Fruit fly (Drosophila melanogaster) whole organism, embryonic: ENCODE results near the gene pim.
A peak's percentile ranks its signal among the peaks of the same experiment; 100 is the strongest.

Source experiments
- BtbVII ChIP-seq: fragments of 200-800 bp; sonication (Bioruptor generic); optimal IDR thresholded peaks from 3 replicates; lab custom pipeline; 2017; ENCODE audit warnings: missing biosample characterization, mild to moderate bottlenecking, missing genetic modification characterization
- CG10321 ChIP-seq: fragments of 200-800 bp; sonication (Bioruptor generic); IDR thresholded peaks from 2 replicates; pipeline ENCODE4 v1.3.6; 2022; ENCODE audit warnings: missing biosample characterization, missing genetic modification characterization
- CG10543 ChIP-seq: fragments of 200-800 bp; sonication (Bioruptor generic); optimal IDR thresholded peaks from 3 replicates; lab custom pipeline; 2017; ENCODE audit warnings: missing biosample characterization, mild to moderate bottlenecking, missing genetic modification characterization, moderate library complexity
- CG11696 ChIP-seq: fragments of 200-800 bp; sonication (Bioruptor generic); IDR thresholded peaks from 2 replicates; pipeline ENCODE4 v1.3.6; 2022; ENCODE audit warnings: missing biosample characterization, missing genetic modification characterization
- CG12219 ChIP-seq: fragments of 200-800 bp; sonication (Bioruptor generic); optimal IDR thresholded peaks from 3 replicates; lab custom pipeline; 2018; ENCODE audit warnings: missing biosample characterization, mild to moderate bottlenecking, missing genetic modification characterization
- CG14710 ChIP-seq: fragments of 200-800 bp; sonication (Bioruptor generic); optimal IDR thresholded peaks from 3 replicates; lab custom pipeline; 2019; ENCODE audit warnings: missing biosample characterization, mild to moderate bottlenecking, missing genetic modification characterization, moderate library complexity
- CG1792 ChIP-seq: fragments of 200-800 bp; sonication (Bioruptor generic); optimal IDR thresholded peaks from 2 replicates; lab custom pipeline; 2016; ENCODE audit warnings: missing biosample characterization, missing genetic modification characterization
- CG2120 ChIP-seq: fragments of 200-800 bp; sonication (Bioruptor generic); optimal IDR thresholded peaks from 3 replicates; lab custom pipeline; 2016; ENCODE audit warnings: missing biosample characterization, missing genetic modification characterization
- CG3407 ChIP-seq: fragments of 200-800 bp; sonication (Bioruptor generic); optimal IDR thresholded peaks from 2 replicates; lab custom pipeline; 2018; ENCODE audit warnings: missing biosample characterization, mild to moderate bottlenecking, missing genetic modification characterization
- CG4854 ChIP-seq: fragments of 200-800 bp; sonication (Bioruptor generic); optimal IDR thresholded peaks from 2 replicates; lab custom pipeline; 2016; ENCODE audit warnings: missing biosample characterization, missing genetic modification characterization, inconsistent platforms
- CG5953 ChIP-seq: fragments of 200-800 bp; sonication (Bioruptor generic); IDR thresholded peaks from 2 replicates; pipeline ENCODE4 v1.3.6; 2022; ENCODE audit warnings: missing biosample characterization, missing genetic modification characterization
- CG6254 ChIP-seq: fragments of 200-800 bp; sonication (Bioruptor generic); optimal IDR thresholded peaks from 3 replicates; lab custom pipeline; 2017; ENCODE audit warnings: mild to moderate bottlenecking, missing biosample characterization, missing genetic modification reagents, missing genetic modification characterization
- CG6683 ChIP-seq: fragments of 200-800 bp; sonication (Bioruptor generic); optimal IDR thresholded peaks from 2 replicates; lab custom pipeline; 2017; ENCODE audit warnings: missing biosample characterization, mild to moderate bottlenecking, missing genetic modification characterization, missing genetic modification reagents
- CG9817 ChIP-seq: fragments of 200-800 bp; sonication (Bioruptor generic); optimal IDR thresholded peaks from 2 replicates; lab custom pipeline; 2018; ENCODE audit warnings: missing biosample characterization, mild to moderate bottlenecking, missing genetic modification characterization, moderate library complexity
- CG9876 ChIP-seq: fragments of 200-800 bp; sonication (Bioruptor generic); optimal IDR thresholded peaks from 2 replicates; lab custom pipeline; 2016; ENCODE audit warnings: missing biosample characterization, missing genetic modification characterization
- CG9932 ChIP-seq: fragments of 200-800 bp; sonication (Bioruptor generic); IDR thresholded peaks from 2 replicates; pipeline ENCODE4 v1.3.6; 2022; ENCODE audit warnings: missing biosample characterization, missing genetic modification characterization
- D19B ChIP-seq: fragments of 200-800 bp; sonication (Bioruptor generic); optimal IDR thresholded peaks from 2 replicates; lab custom pipeline; 2017; ENCODE audit warnings: missing biosample characterization, mild to moderate bottlenecking, missing genetic modification characterization
- Dek ChIP-seq: fragments of 200-800 bp; sonication (Bioruptor generic); optimal IDR thresholded peaks from 3 replicates; lab custom pipeline; 2019; ENCODE audit warnings: missing biosample characterization, mild to moderate bottlenecking, missing genetic modification characterization, moderate library complexity
- Dref ChIP-seq: fragments of 200-800 bp; sonication (Bioruptor generic); IDR thresholded peaks from 2 replicates; pipeline ENCODE4 v1.3.6; 2022; ENCODE audit warnings: missing biosample characterization, missing genetic modification characterization
- E2f1 ChIP-seq: fragments of 200-800 bp; sonication (Bioruptor generic); IDR thresholded peaks from 2 replicates; pipeline ENCODE4 v1.3.6; 2022; ENCODE audit warnings: missing biosample characterization, missing genetic modification characterization
- Eip74EF ChIP-seq, 2 experiments: fragments of 200-800 bp in 1 of 2; fragments of >200 bp in 1 of 2; sonication (Bioruptor generic) in 1 of 2; optimal IDR thresholded peaks; 2 replicates each; lab custom pipeline; 2017 to 2019; ENCODE audit warnings: missing biosample characterization in 2 of 2, missing genetic modification characterization in 2 of 2, mild to moderate bottlenecking in 1 of 2, moderate library complexity in 1 of 2
- HHEX ChIP-seq: fragments of 200-800 bp; sonication (Bioruptor generic); optimal IDR thresholded peaks from 3 replicates; lab custom pipeline; 2017; ENCODE audit warnings: missing biosample characterization, mild to moderate bottlenecking, missing genetic modification characterization, missing genetic modification reagents
- Hr39 ChIP-seq: fragments of >200 bp; optimal IDR thresholded peaks from 2 replicates; lab custom pipeline; 2017
- Hr78 ChIP-seq, 2 experiments: fragments of 200-800 bp in 1 of 2; fragments of >200 bp in 1 of 2; sonication (Bioruptor generic) in 1 of 2; optimal IDR thresholded peaks; 2 replicates each; lab custom pipeline; 2017 to 2019; ENCODE audit warnings: missing biosample characterization in 2 of 2, missing genetic modification characterization in 2 of 2, mild to moderate bottlenecking in 1 of 2, moderate library complexity in 1 of 2
- Nf-YC ChIP-seq: fragments of 200-800 bp; optimal IDR thresholded peaks from 3 replicates; lab custom pipeline; 2019; ENCODE audit warnings: missing biosample characterization, mild to moderate bottlenecking, missing genetic modification characterization, moderate library complexity
- Rx ChIP-seq: fragments of 200-800 bp; sonication (Bioruptor generic); IDR thresholded peaks from 2 replicates; pipeline ENCODE4 v1.3.6; 2022; ENCODE audit warnings: missing biosample characterization, missing genetic modification characterization
- Sin3A ChIP-seq: fragments of >200 bp; optimal IDR thresholded peaks from 2 replicates; lab custom pipeline; 2018
- ato ChIP-seq: fragments of 200-800 bp; sonication (Bioruptor generic); IDR thresholded peaks from 2 replicates; pipeline ENCODE4 v1.3.6; 2022; ENCODE audit warnings: missing biosample characterization, missing genetic modification characterization; ENCODE audit not compliant: partially characterized antibody
- bigmax ChIP-seq: fragments of 200-800 bp; sonication (Bioruptor generic); optimal IDR thresholded peaks from 2 replicates; lab custom pipeline; 2018; ENCODE audit warnings: missing biosample characterization, mild to moderate bottlenecking, missing genetic modification characterization
- br ChIP-seq: fragments of >200 bp; optimal IDR thresholded peaks from 2 replicates; lab custom pipeline; 2017
- dan ChIP-seq: fragments of 200-800 bp; sonication (Bioruptor generic); IDR thresholded peaks from 2 replicates; pipeline ENCODE4 v1.3.6; 2022; ENCODE audit warnings: missing biosample characterization, missing genetic modification characterization
- dimm ChIP-seq: fragments of 200-800 bp; sonication (Bioruptor generic); IDR thresholded peaks from 2 replicates; pipeline ENCODE4 v1.3.6; 2022; ENCODE audit warnings: missing biosample characterization, missing genetic modification characterization
- dm ChIP-seq: fragments of 200-800 bp; sonication (Bioruptor generic); optimal IDR thresholded peaks from 3 replicates; lab custom pipeline; 2016; ENCODE audit warnings: missing biosample characterization, missing genetic modification characterization
- fd102C ChIP-seq: fragments of 200-800 bp; sonication (Bioruptor generic); optimal IDR thresholded peaks from 2 replicates; lab custom pipeline; 2018; ENCODE audit warnings: missing biosample characterization, mild to moderate bottlenecking, missing genetic modification characterization, moderate library complexity
- gfzf ChIP-seq: fragments of 200-800 bp; sonication (Bioruptor generic); optimal IDR thresholded peaks from 2 replicates; lab custom pipeline; 2016; ENCODE audit warnings: missing biosample characterization, mild to moderate bottlenecking, missing genetic modification characterization, moderate library complexity
- hth ChIP-seq: fragments of >200 bp; optimal IDR thresholded peaks from 2 replicates; lab custom pipeline; 2017; ENCODE audit warnings: inconsistent platforms
- ind ChIP-seq: fragments of 200-800 bp; sonication (Bioruptor generic); optimal IDR thresholded peaks from 3 replicates; lab custom pipeline; 2016; ENCODE audit warnings: missing biosample characterization, missing genetic modification characterization
- jing ChIP-seq: fragments of 200-800 bp; sonication (Bioruptor generic); optimal IDR thresholded peaks from 2 replicates; lab custom pipeline; 2018; ENCODE audit warnings: missing biosample characterization, mild to moderate bottlenecking, missing genetic modification characterization
- kni ChIP-seq: fragments of 200-800 bp; sonication (Bioruptor generic); optimal IDR thresholded peaks from 3 replicates; lab custom pipeline; 2017; ENCODE audit warnings: mild to moderate bottlenecking, missing biosample characterization, missing genetic modification reagents, missing genetic modification characterization
- nerfin-1 ChIP-seq: fragments of 200-800 bp; sonication (Bioruptor generic); optimal IDR thresholded peaks from 3 replicates; lab custom pipeline; 2019; ENCODE audit warnings: missing biosample characterization, mild to moderate bottlenecking, missing genetic modification characterization, moderate library complexity
- phol ChIP-seq: fragments of 200-800 bp; sonication (Bioruptor generic); optimal IDR thresholded peaks from 3 replicates; lab custom pipeline; 2018; ENCODE audit warnings: missing biosample characterization, mild to moderate bottlenecking, missing genetic modification characterization, moderate library complexity
- pzg ChIP-seq: fragments of 200-800 bp; sonication (Bioruptor generic); optimal IDR thresholded peaks from 3 replicates; lab custom pipeline; 2018; ENCODE audit warnings: missing biosample characterization, mild to moderate bottlenecking, missing genetic modification characterization, moderate library complexity
- salm ChIP-seq: fragments of 200-800 bp; sonication (Bioruptor generic); optimal IDR thresholded peaks from 2 replicates; lab custom pipeline; 2018; ENCODE audit warnings: missing biosample characterization, mild to moderate bottlenecking, missing genetic modification characterization
- trem ChIP-seq: fragments of 200-800 bp; optimal IDR thresholded peaks from 3 replicates; lab custom pipeline; 2019; ENCODE audit warnings: missing biosample characterization, mild to moderate bottlenecking, missing genetic modification characterization, moderate library complexity
- twi ChIP-seq: fragments of 200-800 bp; optimal IDR thresholded peaks from 2 replicates; lab custom pipeline; 2019; ENCODE audit warnings: missing biosample characterization, mild to moderate bottlenecking, missing genetic modification characterization, moderate library complexity
- tx ChIP-seq: fragments of 200-800 bp; sonication (Bioruptor generic); optimal IDR thresholded peaks from 2 replicates; lab custom pipeline; 2016; ENCODE audit warnings: missing biosample characterization, missing genetic modification characterization
- unc-4 ChIP-seq: fragments of 200-800 bp; sonication (Bioruptor generic); IDR thresholded peaks from 2 replicates; pipeline ENCODE4 v1.3.6; 2022; ENCODE audit warnings: missing biosample characterization, missing genetic modification characterization; ENCODE audit not compliant: partially characterized antibody
- wdn ChIP-seq: fragments of 200-800 bp; sonication (Bioruptor generic); IDR thresholded peaks from 2 replicates; pipeline ENCODE4 v1.3.6; 2022; ENCODE audit warnings: missing biosample characterization, missing genetic modification characterization
- wor ChIP-seq: fragments of 200-800 bp; sonication (Bioruptor generic); IDR thresholded peaks from 2 replicates; pipeline ENCODE4 v1.3.6; 2022; ENCODE audit warnings: missing biosample characterization, missing genetic modification characterization
- yki ChIP-seq: fragments of >200 bp; optimal IDR thresholded peaks from 3 replicates; lab custom pipeline; 2018
- zen2 ChIP-seq: fragments of 200-800 bp; sonication (Bioruptor generic); IDR thresholded peaks from 3 replicates; pipeline ENCODE4 v1.3.6; 2022; ENCODE audit warnings: missing biosample characterization, missing genetic modification characterization; ENCODE audit not compliant: partially characterized antibody

Gene pim

dm6 chr2L:10386208-10386805, 23.5 kb downstream of the pim start, which contains the start of the genes Cdk1 and mRpS7 (continued):
- TF ChIP-seq D19B (GFP tag; lab: Kevin White, UChicago) (peak; percentile 59), fd102C (GFP tag; lab: Kevin White, UChicago) (no peak), phol (tag; lab: Kevin White, UChicago) (peak; percentile 89), unc-4 (GFP tag; lab: Robert Waterston, UW) (no peak), HHEX (peak; percentile 40), wdn (GFP tag; lab: Robert Waterston, UW) (no peak), twi (tag; lab: Kevin White, UChicago) (peak; percentile 62), CG11696 (0 out of 2 replicates have a peak, but pooled peaks have one; percentile 51), CG9817 (tag; lab: Kevin White, UChicago) (peak; percentile 68), nerfin-1 (tag; lab: Kevin White, UChicago) (peak; percentile 51), tx (GFP tag; lab: Kevin White, UChicago) (peak; percentile 44), dimm (GFP tag; lab: Robert Waterston, UW) (no peak), Hr39 (lab: Kevin White, UChicago) (no peak), dan (GFP tag; lab: Robert Waterston, UW) (no peak), hth (no peak), jing (no peak), CG9932 (GFP tag; lab: Robert Waterston, UW) (peak; percentile 35; the same call in 1 of the 2 replicates), CG2120 (peak; percentile 80), CG9876 (GFP tag; lab: Kevin White, UChicago) (no peak), wor (GFP tag; lab: Robert Waterston, UW) (peak; percentile 56; the same call in 1 of the 2 replicates), CG10321 (GFP tag; lab: Robert Waterston, UW) (no peak), zen2 (GFP tag; lab: Robert Waterston, UW) (no peak), gfzf (GFP tag; lab: Kevin White, UChicago) (peak; percentile 26), Sin3A (lab: Kevin White, UChicago) (no peak), CG10543 (peak; percentile 7), dm (GFP tag; lab: Kevin White, UChicago) (peak; percentile 43), yki (lab: Kevin White, UChicago) (no peak), Nf-YC (tag; lab: Kevin White, UChicago) (peak; percentile 59), E2f1 (peak; percentile 56), bigmax (GFP tag; lab: Kevin White, UChicago) (no peak), Hr78 (GFP tag; optimal IDR thresholded peaks at IDR 0.05; lab: Kevin White, UChicago) (no peak), salm (peak; percentile 66), CG12219 (GFP tag; lab: Kevin White, UChicago) (peak; percentile 33), CG3407 (GFP tag; lab: Kevin White, UChicago) (peak; percentile 44), Rx (GFP tag; lab: Robert Waterston, UW) (no peak), CG5953 (GFP tag; lab: Robert Waterston, UW) (0 out of 2 replicates have a peak, but pooled peaks have one; percentile 52), CG1792 (GFP tag; lab: Kevin White, UChicago) (no peak), trem (tag; lab: Kevin White, UChicago) (peak; percentile 61), BtbVII (GFP tag; lab: Kevin White, UChicago) (peak; percentile 28), Eip74EF (GFP tag; optimal IDR thresholded peaks at IDR 0.05; lab: Kevin White, UChicago) (peak in 1 of 2 experiments; percentile 38), CG4854 (GFP tag; lab: Kevin White, UChicago) (peak; percentile 40), pzg (GFP tag; lab: Kevin White, UChicago) (peak; percentile 47), kni (GFP tag; lab: Kevin White, UChicago) (no peak), ato (GFP tag; lab: Robert Waterston, UW) (no peak), CG14710 (tag; lab: Kevin White, UChicago) (peak; percentile 87), CG6683 (GFP tag; lab: Kevin White, UChicago) (no peak), CG6254 (peak; percentile 38), Dref (GFP tag; lab: Robert Waterston, UW) (no peak), br (no peak), ind (GFP tag; lab: Kevin White, UChicago) (peak; percentile 77), Dek (peak; percentile 81)
